Fruit fly (Drosophila melanogaster): Measurements from ENCODE around the gene m.

The m gene

DNA sequence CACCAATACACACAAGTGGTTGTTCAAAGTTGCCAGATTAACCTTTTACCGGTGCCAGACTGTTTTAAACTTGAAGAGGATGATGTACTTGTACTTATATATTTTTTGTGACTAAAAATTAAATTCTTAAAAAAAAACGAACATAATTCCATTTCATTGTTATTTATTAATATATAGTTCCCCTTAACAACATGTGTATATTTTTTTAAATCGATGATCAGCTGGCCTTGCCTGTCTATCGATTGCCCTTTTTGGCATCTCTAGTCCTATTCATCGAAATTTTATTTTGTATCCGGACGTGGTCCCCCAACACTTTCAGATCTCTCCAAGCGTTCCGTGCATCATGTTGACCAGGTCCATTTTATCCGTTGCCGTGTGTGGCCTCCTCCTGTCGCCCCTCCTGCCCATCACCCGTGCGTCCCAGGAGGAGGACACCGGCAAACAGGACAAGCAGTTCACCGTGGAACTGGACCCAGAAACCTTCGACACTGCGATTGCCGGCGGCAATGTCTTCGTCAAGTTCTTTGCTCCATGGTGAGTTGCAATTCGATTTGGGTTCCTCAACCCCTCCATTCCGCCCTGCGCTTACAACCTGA, 37.2 kb upstream of the m start, which contains the start of gene prtp (continued):
- TF ChIP-seq ci (GFP tag; IDR thresholded peaks at IDR 0.05) (peak; percentile 40; the same call in 2 of the 3 replicates), nmo (GFP tag; optimal IDR thresholded peaks at IDR 0.05) (peak; percentile 24), gem (tag; optimal IDR thresholded peaks at IDR 0.05) (peak; percentile 38), Sox102F (GFP tag; optimal IDR thresholded peaks at IDR 0.05) (peak; percentile 18), Xrp1 (GFP tag; IDR thresholded peaks at IDR 0.05) (peak; percentile 43; the same call in 1 of the 2 replicates), CG13296 (GFP tag; optimal IDR thresholded peaks at IDR 0.05) (no peak), CG16813 (GFP tag; IDR thresholded peaks at IDR 0.05; ENCODE audit: partially characterized antibody) (peak; percentile 40), bsh (GFP tag; optimal IDR thresholded peaks at IDR 0.05) (peak in 1 of 2 experiments; percentile 21), amos (GFP tag; IDR thresholded peaks at IDR 0.05; ENCODE audit: partially characterized antibody) (peak; percentile 21; the same call in 1 of the 2 replicates), Scr (GFP tag; IDR thresholded peaks at IDR 0.05; ENCODE audit: partially characterized antibody) (peak; percentile 69), jigr1 (GFP tag; IDR thresholded peaks at IDR 0.05) (no peak), unc-4 (GFP tag; IDR thresholded peaks at IDR 0.05; ENCODE audit: partially characterized antibody) (peak; percentile 61; the same call in 1 of the 2 replicates), br (optimal IDR thresholded peaks at IDR 0.05) (no peak), CG2116 (GFP tag; optimal IDR thresholded peaks at IDR 0.05) (peak; percentile 92), ab (GFP tag; optimal IDR thresholded peaks at IDR 0.05) (no peak), Ravus (GFP tag; IDR thresholded peaks at IDR 0.05) (no peak), Dp (GFP tag; optimal IDR thresholded peaks at IDR 0.05) (peak; percentile 41), crp (GFP tag; optimal IDR thresholded peaks at IDR 0.05) (peak; percentile 17 to 81), pan (optimal IDR thresholded peaks at IDR 0.05) (no peak), pan (GFP tag; optimal IDR thresholded peaks at IDR 0.05 in 1 of 2, IDR thresholded peaks at IDR 0.05 in 1 of 2) (peak in 1 of 2 experiments; percentile 33), ssp (GFP tag; IDR thresholded peaks at IDR 0.05) (0 out of 2 replicates have a peak, but pooled peaks have one; percentile 19), Doc2 (GFP tag; IDR thresholded peaks at IDR 0.05) (no peak), Dfd (GFP tag; optimal IDR thresholded peaks at IDR 0.05) (no peak), ems (GFP tag; optimal IDR thresholded peaks at IDR 0.05) (no peak), ken (GFP tag; IDR thresholded peaks at IDR 0.05) (peak; percentile 55; the same call in 1 of the 3 replicates), Hey (tag; optimal IDR thresholded peaks at IDR 0.05) (no peak), Oli (tag; optimal IDR thresholded peaks at IDR 0.05) (no peak), CG6791 (GFP tag; IDR thresholded peaks at IDR 0.05; ENCODE audit: partially characterized antibody) (0 out of 3 replicates have a peak, but pooled peaks have one; percentile 56), Chrac-16 (GFP tag; optimal IDR thresholded peaks at IDR 0.05) (peak; percentile 34), Spps (tag; optimal IDR thresholded peaks at IDR 0.05) (no peak), Nf-YA (GFP tag; IDR thresholded peaks at IDR 0.05) (no peak), lilli (GFP tag; optimal IDR thresholded peaks at IDR 0.05) (peak; percentile 6), CG2712 (tag; optimal IDR thresholded peaks at IDR 0.05) (peak; percentile 27), E2f2 (GFP tag; IDR thresholded peaks at IDR 0.05) (peak; percentile 57), Sry-β (GFP tag; optimal IDR thresholded peaks at IDR 0.05) (peak; percentile 78), CG3995 (GFP tag; optimal IDR thresholded peaks at IDR 0.05) (no peak), MBD-R2 (GFP tag; IDR thresholded peaks at IDR 0.05) (peak; percentile 51), CG13287 (GFP tag; IDR thresholded peaks at IDR 0.05; ENCODE audit: partially characterized antibody) (peak; percentile 73), BEAF-32 (GFP tag; optimal IDR thresholded peaks at IDR 0.05) (peak; percentile 68), fru (optimal IDR thresholded peaks at IDR 0.05) (no peak), kah (GFP tag; optimal IDR thresholded peaks at IDR 0.05) (peak; percentile 83), D19B (GFP tag; optimal IDR thresholded peaks at IDR 0.05) (no peak), cg (GFP tag; optimal IDR thresholded peaks at IDR 0.05) (peak; percentile 92), mld (GFP tag; IDR thresholded peaks at IDR 0.05; ENCODE audit: partially characterized antibody) (0 out of 3 replicates have a peak, but pooled peaks have one; percentile 21), CG8290 (GFP tag; optimal IDR thresholded peaks at IDR 0.05) (peak; percentile 18), CG8290 (tag; optimal IDR thresholded peaks at IDR 0.05) (no peak), CTCF (GFP tag; optimal IDR thresholded peaks at IDR 0.05) (peak; percentile 4), lbe (GFP tag; optimal IDR thresholded peaks at IDR 0.05) (peak; percentile 48), unpg (GFP tag; optimal IDR thresholded peaks at IDR 0.05) (peak; percentile 16), CG8924 (tag; optimal IDR thresholded peaks at IDR 0.05) (no peak)
